Worm (Caenorhabditis elegans) whole organism, late embryonic: ENCODE measurements around the gene T16G12.10.

Source experiments
- C08G9.2 ChIP-seq: sonication (generic microtip); optimal IDR thresholded peaks from 2 replicates; lab custom pipeline; 2016; ENCODE audit warnings: mild to moderate bottlenecking, missing genetic modification characterization, moderate library complexity, missing compliant biosample characterization
- C38D4.7 ChIP-seq: fragments of 200-800 bp; sonication (Bioruptor generic); optimal IDR thresholded peaks from 2 replicates; lab custom pipeline; 2018; ENCODE audit warnings: mild to moderate bottlenecking, missing genetic modification characterization, moderate library complexity, missing compliant biosample characterization
- K09A11.1 ChIP-seq: sonication (generic microtip); optimal IDR thresholded peaks from 2 replicates; lab custom pipeline; 2017; ENCODE audit warnings: antibody characterized with exemption, mild to moderate bottlenecking, missing genetic modification characterization, missing compliant biosample characterization; ENCODE audit not compliant: insufficient read depth
- ceh-24 ChIP-seq: sonication (generic microtip); optimal IDR thresholded peaks from 2 replicates; lab custom pipeline; 2016; ENCODE audit warnings: mild to moderate bottlenecking, missing genetic modification characterization, missing compliant biosample characterization
- ceh-6 ChIP-seq: fragments of 200-800 bp; sonication (Bioruptor generic); optimal IDR thresholded peaks from 2 replicates; lab custom pipeline; 2018; ENCODE audit warnings: mild to moderate bottlenecking, missing genetic modification characterization, missing compliant biosample characterization
- ets-4 ChIP-seq: sonication (generic microtip); optimal IDR thresholded peaks from 2 replicates; lab custom pipeline; 2016; ENCODE audit warnings: missing genetic modification characterization, missing compliant biosample characterization
- madf-2 ChIP-seq: sonication (generic microtip); optimal IDR thresholded peaks from 2 replicates; lab custom pipeline; 2017; ENCODE audit warnings: missing genetic modification characterization, missing compliant biosample characterization
- nfya-1 ChIP-seq: sonication (generic microtip); optimal IDR thresholded peaks from 2 replicates; lab custom pipeline; 2017; ENCODE audit warnings: missing genetic modification characterization, mild to moderate bottlenecking, missing compliant biosample characterization, antibody characterized with exemption, moderate library complexity
- nhr-11 ChIP-seq: fragments of 150-350 bp; optimal IDR thresholded peaks from 2 replicates; lab custom pipeline; 2014; ENCODE audit warnings: missing biosample characterization, missing genetic modification characterization
- pqm-1 ChIP-seq: sonication (generic microtip); optimal IDR thresholded peaks from 2 replicates; lab custom pipeline; 2016; ENCODE audit warnings: missing genetic modification characterization, missing compliant biosample characterization
- pros-1 ChIP-seq: fragments of 150-350 bp; optimal IDR thresholded peaks from 2 replicates; lab custom pipeline; 2014; ENCODE audit warnings: missing biosample characterization, missing genetic modification reagents, missing genetic modification characterization
- syd-9 ChIP-seq: sonication (generic microtip); optimal IDR thresholded peaks from 2 replicates; lab custom pipeline; 2016; ENCODE audit warnings: mild to moderate bottlenecking, missing genetic modification characterization, moderate library complexity, missing compliant biosample characterization
- unc-3 ChIP-seq, 2 experiments: fragments of 200-800 bp in 1 of 2; sonication (Bioruptor generic) in 1 of 2; sonication (generic microtip) in 1 of 2; conservative IDR thresholded peaks in 1 of 2; optimal IDR thresholded peaks in 1 of 2; 2 replicates each; pipeline versions ENCODE4 v1.3.6 to Lab custom; 2016 to 2022; ENCODE audit warnings: missing compliant biosample characterization in 2 of 2, missing genetic modification characterization in 2 of 2, missing genetic modification reagents in 1 of 2
- unc-86 ChIP-seq: sonication (generic microtip); optimal IDR thresholded peaks from 2 replicates; lab custom pipeline; 2016; ENCODE audit warnings: missing genetic modification characterization, missing compliant biosample characterization

DNA sequence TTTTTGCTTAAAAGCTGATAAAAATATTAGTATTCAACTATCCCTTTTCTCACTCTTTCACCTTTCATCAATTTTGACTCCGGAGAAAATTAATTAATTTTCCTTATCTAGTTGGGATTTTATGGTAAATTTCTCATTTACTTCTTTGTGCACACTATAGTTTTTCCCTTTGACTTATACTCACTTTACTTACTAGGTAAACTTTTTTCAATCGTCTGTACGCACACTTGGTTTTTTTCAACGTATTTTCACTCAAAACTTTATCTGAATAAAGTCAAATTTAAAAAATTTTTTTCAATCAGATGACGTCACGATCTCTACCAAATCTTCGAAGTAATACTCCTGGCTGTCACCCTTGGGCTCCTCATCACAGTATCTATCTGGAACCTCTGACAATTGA lies 43.8 kb downstream of the T16G12.10 start, which contains the start of gene C05B5.16:
- TF ChIP-seq syd-9 (tag; lab: Kevin White, UChicago) (no peak), ceh-6 (GFP tag; lab: Kevin White, UChicago) (no peak), K09A11.1 (tag; lab: Kevin White, UChicago) (no peak), nfya-1 (tag; lab: Kevin White, UChicago) (no peak), nhr-11 (no peak), unc-86 (tag; lab: Kevin White, UChicago) (no peak), C08G9.2 (no peak), ceh-24 (tag; lab: Kevin White, UChicago) (no peak), madf-2 (no peak), ets-4 (tag; lab: Kevin White, UChicago) (no peak), unc-3 (GFP tag; conservative IDR thresholded peaks at IDR 0.05; lab: Robert Waterston, UW) (no peak), unc-3 (tag; optimal IDR thresholded peaks at IDR 0.05; lab: Kevin White, UChicago) (no peak), pros-1 (tag; lab: Kevin White, UChicago) (no peak), C38D4.7 (GFP tag; lab: Kevin White, UChicago) (no peak), pqm-1 (tag; lab: Kevin White, UChicago) (no peak)
